Fruit fly (Drosophila melanogaster) whole organism, prepupa: Measurements from ENCODE around the gene vig.

Source experiments
- Blimp-1 ChIP-seq: fragments of 200-800 bp; sonication (Bioruptor generic); optimal IDR thresholded peaks from 3 replicates; lab custom pipeline; 2017; ENCODE audit warnings: missing biosample characterization, missing genetic modification characterization, mild to moderate bottlenecking, moderate library complexity, missing genetic modification reagents
- CG10631 ChIP-seq: fragments of 200-800 bp; sonication (Bioruptor generic); optimal IDR thresholded peaks from 2 replicates; lab custom pipeline; 2016; ENCODE audit warnings: missing biosample characterization, missing genetic modification characterization
- CG10669 ChIP-seq: fragments of 200-800 bp; sonication (Bioruptor generic); optimal IDR thresholded peaks from 3 replicates; lab custom pipeline; 2018; ENCODE audit warnings: missing biosample characterization, mild to moderate bottlenecking, missing genetic modification characterization, moderate library complexity
- CG11294 ChIP-seq: fragments of 200-800 bp; sonication (Bioruptor generic); IDR thresholded peaks from 2 replicates; pipeline ENCODE4 v1.3.6; 2022; ENCODE audit warnings: missing biosample characterization, missing genetic modification characterization
- CG11762 ChIP-seq: fragments of 200-800 bp; sonication (Bioruptor generic); optimal IDR thresholded peaks from 3 replicates; lab custom pipeline; 2016; ENCODE audit warnings: missing biosample characterization, missing genetic modification characterization; ENCODE audit not compliant: insufficient read depth
- CG1621 ChIP-seq: fragments of 200-800 bp; sonication (Bioruptor generic); optimal IDR thresholded peaks from 3 replicates; lab custom pipeline; 2018; ENCODE audit warnings: missing biosample characterization, mild to moderate bottlenecking, missing genetic modification characterization
- CG16779 ChIP-seq: fragments of 200-800 bp; sonication (Bioruptor generic); optimal IDR thresholded peaks from 3 replicates; lab custom pipeline; 2017; ENCODE audit warnings: missing biosample characterization, mild to moderate bottlenecking, missing genetic modification characterization
- CG3032 ChIP-seq: fragments of 200-800 bp; optimal IDR thresholded peaks from 2 replicates; lab custom pipeline; 2019; ENCODE audit warnings: missing biosample characterization, mild to moderate bottlenecking, missing genetic modification characterization, moderate library complexity
- CG31627 ChIP-seq: fragments of 200-800 bp; sonication (Bioruptor generic); optimal IDR thresholded peaks from 3 replicates; lab custom pipeline; 2016; ENCODE audit warnings: missing biosample characterization, missing genetic modification characterization
- CG32006 ChIP-seq: fragments of 200-800 bp; sonication (Bioruptor generic); optimal IDR thresholded peaks from 3 replicates; lab custom pipeline; 2017; ENCODE audit warnings: missing biosample characterization, mild to moderate bottlenecking, missing genetic modification characterization
- CG3919 ChIP-seq: fragments of 200-800 bp; sonication (Bioruptor generic); optimal IDR thresholded peaks from 3 replicates; lab custom pipeline; 2016; ENCODE audit warnings: missing biosample characterization, missing genetic modification characterization
- CG6276 ChIP-seq: fragments of 200-800 bp; sonication (Bioruptor generic); optimal IDR thresholded peaks from 2 replicates; lab custom pipeline; 2017; ENCODE audit warnings: missing biosample characterization, mild to moderate bottlenecking, missing genetic modification characterization
- CG6792 ChIP-seq: fragments of 200-800 bp; sonication (Bioruptor generic); optimal IDR thresholded peaks from 3 replicates; lab custom pipeline; 2016; ENCODE audit warnings: missing biosample characterization, missing genetic modification characterization
- CG7368 ChIP-seq: fragments of 200-800 bp; sonication (Bioruptor generic); optimal IDR thresholded peaks from 3 replicates; lab custom pipeline; 2016; ENCODE audit warnings: missing biosample characterization, missing genetic modification characterization
- CG8119 ChIP-seq: fragments of 200-800 bp; sonication (Bioruptor generic); IDR thresholded peaks from 3 replicates; pipeline ENCODE4 v1.3.6; 2022; ENCODE audit warnings: missing biosample characterization, missing genetic modification characterization
- CG8319 ChIP-seq: fragments of 200-800 bp; sonication (Bioruptor generic); optimal IDR thresholded peaks from 3 replicates; lab custom pipeline; 2016; ENCODE audit warnings: missing biosample characterization, missing genetic modification characterization
- CG8632 ChIP-seq: fragments of 200-800 bp; sonication (Bioruptor generic); optimal IDR thresholded peaks from 3 replicates; lab custom pipeline; 2016; ENCODE audit warnings: missing biosample characterization, missing genetic modification characterization
- CG9139 ChIP-seq: fragments of 200-800 bp; sonication (Bioruptor generic); optimal IDR thresholded peaks from 3 replicates; lab custom pipeline; 2017; ENCODE audit warnings: missing biosample characterization, mild to moderate bottlenecking, missing genetic modification characterization
- Eip75B ChIP-seq: fragments of 200-800 bp; sonication (Bioruptor generic); optimal IDR thresholded peaks from 3 replicates; lab custom pipeline; 2016; ENCODE audit warnings: missing biosample characterization, missing genetic modification characterization
- Eip78C ChIP-seq: fragments of 200-800 bp; sonication (Bioruptor generic); peaks from one replicate; lab custom pipeline; 2016; ENCODE audit warnings: missing biosample characterization, missing genetic modification characterization
- Hr38 ChIP-seq: sonication (Bioruptor generic); optimal IDR thresholded peaks from 2 replicates; lab custom pipeline; 2016; ENCODE audit warnings: missing biosample characterization, missing genetic modification characterization
- Hr4 ChIP-seq: fragments of 200-800 bp; sonication (Bioruptor generic); optimal IDR thresholded peaks from 3 replicates; lab custom pipeline; 2016; ENCODE audit warnings: missing biosample characterization, missing genetic modification characterization
- Met ChIP-seq: fragments of 200-800 bp; sonication (Bioruptor generic); optimal IDR thresholded peaks from 3 replicates; lab custom pipeline; 2016; ENCODE audit warnings: missing biosample characterization, missing genetic modification characterization
- OdsH ChIP-seq: fragments of 200-800 bp; sonication (Bioruptor generic); optimal IDR thresholded peaks from 3 replicates; lab custom pipeline; 2016; ENCODE audit warnings: missing biosample characterization, missing genetic modification characterization
- Sox14 ChIP-seq: fragments of 200-800 bp; sonication (Bioruptor generic); optimal IDR thresholded peaks from 3 replicates; lab custom pipeline; 2016; ENCODE audit warnings: missing biosample characterization, missing genetic modification characterization
- achi ChIP-seq: fragments of 200-800 bp; sonication (Bioruptor generic); optimal IDR thresholded peaks from 3 replicates; lab custom pipeline; 2016; ENCODE audit warnings: missing biosample characterization, missing genetic modification characterization
- acj6 ChIP-seq: fragments of 200-800 bp; sonication (Bioruptor generic); optimal IDR thresholded peaks from 3 replicates; lab custom pipeline; 2016; ENCODE audit warnings: missing biosample characterization, missing genetic modification characterization
- cyc ChIP-seq: fragments of 200-800 bp; sonication (Bioruptor generic); optimal IDR thresholded peaks from 3 replicates; lab custom pipeline; 2016; ENCODE audit warnings: missing biosample characterization, missing genetic modification characterization
- dsx ChIP-seq: fragments of 200-800 bp; optimal IDR thresholded peaks from 3 replicates; lab custom pipeline; 2019; ENCODE audit warnings: missing biosample characterization, mild to moderate bottlenecking, missing genetic modification characterization, moderate library complexity; ENCODE audit not compliant: poor library complexity, severe bottlenecking
- eg ChIP-seq: fragments of 200-800 bp; sonication (Bioruptor generic); IDR thresholded peaks from 3 replicates; pipeline ENCODE4 v1.3.6; 2022; ENCODE audit warnings: missing biosample characterization, missing genetic modification characterization
- fd85E ChIP-seq: fragments of 200-800 bp; sonication (Bioruptor generic); optimal IDR thresholded peaks from 3 replicates; lab custom pipeline; 2016; ENCODE audit warnings: missing biosample characterization, missing genetic modification characterization
- fkh ChIP-seq: fragments of 200-800 bp; sonication (Bioruptor generic); optimal IDR thresholded peaks from 3 replicates; lab custom pipeline; 2017; ENCODE audit warnings: missing biosample characterization, mild to moderate bottlenecking, missing genetic modification characterization, moderate library complexity
- lz ChIP-seq: fragments of 200-800 bp; sonication (Bioruptor generic); optimal IDR thresholded peaks from 3 replicates; lab custom pipeline; 2016; ENCODE audit warnings: missing biosample characterization, missing genetic modification characterization
- net ChIP-seq: fragments of 200-800 bp; sonication (Bioruptor generic); optimal IDR thresholded peaks from 3 replicates; lab custom pipeline; 2016; ENCODE audit warnings: missing biosample characterization, missing genetic modification characterization
- pdm3 ChIP-seq: fragments of 200-800 bp; sonication (Bioruptor generic); optimal IDR thresholded peaks from 3 replicates; lab custom pipeline; 2016; ENCODE audit warnings: missing biosample characterization, missing genetic modification characterization
- salr ChIP-seq, 2 experiments: fragments of 200-800 bp; sonication (Bioruptor generic); optimal IDR thresholded peaks; 3 replicates each; lab custom pipeline; 2016 to 2018; ENCODE audit warnings: missing biosample characterization in 2 of 2, missing genetic modification characterization in 2 of 2, mild to moderate bottlenecking in 1 of 2
- spab ChIP-seq: fragments of 200-800 bp; sonication (Bioruptor generic); optimal IDR thresholded peaks from 2 replicates; lab custom pipeline; 2017; ENCODE audit warnings: missing biosample characterization, mild to moderate bottlenecking, missing genetic modification characterization, missing genetic modification reagents
- ss ChIP-seq, 2 experiments: fragments of 200-800 bp; sonication (Bioruptor generic); optimal IDR thresholded peaks; 2 replicates in 1 of 2; 3 replicates in 1 of 2; lab custom pipeline; 2017 to 2018; ENCODE audit warnings: mild to moderate bottlenecking in 2 of 2, missing biosample characterization in 2 of 2, missing genetic modification characterization in 2 of 2, moderate library complexity in 1 of 2
- svp ChIP-seq: fragments of 200-800 bp; sonication (Bioruptor generic); peaks from one replicate; lab custom pipeline; 2016; ENCODE audit warnings: missing biosample characterization, missing genetic modification characterization
- topi ChIP-seq: fragments of 200-800 bp; sonication (Bioruptor generic); optimal IDR thresholded peaks from 3 replicates; lab custom pipeline; 2016; ENCODE audit warnings: missing biosample characterization, missing genetic modification characterization
- vri ChIP-seq: fragments of 200-800 bp; sonication (Bioruptor generic); optimal IDR thresholded peaks from 3 replicates; lab custom pipeline; 2016; ENCODE audit warnings: missing biosample characterization, mild to moderate bottlenecking, missing genetic modification characterization

Gene vig

DNA sequence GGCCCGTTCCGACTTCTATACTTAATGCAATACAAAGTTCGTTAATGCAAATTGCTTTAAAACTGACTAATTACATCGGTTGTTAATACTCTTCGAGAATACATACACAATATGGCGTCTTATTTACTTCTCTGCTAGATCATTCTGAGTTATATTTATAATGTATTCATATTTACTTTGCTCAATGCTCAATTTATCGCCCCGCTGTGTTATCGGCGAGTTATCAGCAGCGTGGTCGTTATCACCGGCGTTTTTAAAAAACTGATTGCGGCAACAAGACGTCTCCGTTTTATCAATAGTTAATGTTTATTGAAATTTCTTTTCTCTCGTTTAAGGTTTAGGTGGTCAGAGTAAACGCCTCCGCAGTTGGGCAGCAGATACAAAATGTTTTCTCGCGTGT lies 11.1 kb downstream of the vig start:
- TF ChIP-seq fd85E (no peak), Hr38 (GFP tag; lab: Kevin White, UChicago) (no peak)

DNA sequence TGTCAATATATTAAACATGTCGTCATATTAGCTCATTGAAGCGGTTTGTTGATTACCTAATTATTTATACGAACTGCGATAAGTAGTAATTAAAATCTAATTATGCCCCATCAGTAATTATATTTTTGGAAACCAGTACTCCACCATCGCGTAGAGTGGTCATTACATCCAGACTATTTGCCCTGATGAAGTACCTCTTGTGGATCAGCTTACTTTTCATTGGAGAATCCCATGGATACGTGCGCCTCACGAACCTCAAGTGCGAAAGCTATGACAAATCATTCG lies 12.1 kb downstream of the vig start, which contains the start of gene CG33679:
CG33679 (plus strand) TSS at position 186 of the 285 bp plus-strand sequence.
- TF ChIP-seq CG10631 (no peak), topi (GFP tag; lab: Kevin White, UChicago) (no peak), CG6792 (GFP tag; lab: Kevin White, UChicago) (no peak)

- TF ChIP-seq CG32006 (no peak), CG6276 (no peak), acj6 (GFP tag; lab: Kevin White, UChicago) (no peak), Sox14 (GFP tag; lab: Kevin White, UChicago) (no peak), Hr38 (GFP tag; lab: Kevin White, UChicago) (no peak), CG3032 (tag; lab: Kevin White, UChicago) (no peak), cyc (no peak), Met (GFP tag; lab: Kevin White, UChicago) (no peak), svp (peak; percentile 48), fkh (no peak), CG8119 (GFP tag; lab: Robert Waterston, UW) (0 out of 3 replicates have a peak, but pooled peaks have one; percentile 12), eg (GFP tag; lab: Robert Waterston, UW) (no peak; the same call in 2 of the 3 replicates), CG11294 (GFP tag; lab: Robert Waterston, UW) (no peak), ss (GFP tag; optimal IDR thresholded peaks at IDR 0.05; lab: Kevin White, UChicago) (no peak), dsx (no peak), CG16779 (no peak), vri (GFP tag; lab: Kevin White, UChicago) (no peak), Eip78C (GFP tag; lab: Kevin White, UChicago) (peak; percentile 31), pdm3 (GFP tag; lab: Kevin White, UChicago) (no peak), Eip75B (GFP tag; lab: Kevin White, UChicago) (peak; percentile 48), CG10669 (GFP tag; lab: Kevin White, UChicago) (no peak)
Observed at dm6 chr2L:15057225-15058117, 12.6 kb downstream of the vig start, which contains the start of gene ck. ck (minus strand) TSS chr2L:15057862.

DNA sequence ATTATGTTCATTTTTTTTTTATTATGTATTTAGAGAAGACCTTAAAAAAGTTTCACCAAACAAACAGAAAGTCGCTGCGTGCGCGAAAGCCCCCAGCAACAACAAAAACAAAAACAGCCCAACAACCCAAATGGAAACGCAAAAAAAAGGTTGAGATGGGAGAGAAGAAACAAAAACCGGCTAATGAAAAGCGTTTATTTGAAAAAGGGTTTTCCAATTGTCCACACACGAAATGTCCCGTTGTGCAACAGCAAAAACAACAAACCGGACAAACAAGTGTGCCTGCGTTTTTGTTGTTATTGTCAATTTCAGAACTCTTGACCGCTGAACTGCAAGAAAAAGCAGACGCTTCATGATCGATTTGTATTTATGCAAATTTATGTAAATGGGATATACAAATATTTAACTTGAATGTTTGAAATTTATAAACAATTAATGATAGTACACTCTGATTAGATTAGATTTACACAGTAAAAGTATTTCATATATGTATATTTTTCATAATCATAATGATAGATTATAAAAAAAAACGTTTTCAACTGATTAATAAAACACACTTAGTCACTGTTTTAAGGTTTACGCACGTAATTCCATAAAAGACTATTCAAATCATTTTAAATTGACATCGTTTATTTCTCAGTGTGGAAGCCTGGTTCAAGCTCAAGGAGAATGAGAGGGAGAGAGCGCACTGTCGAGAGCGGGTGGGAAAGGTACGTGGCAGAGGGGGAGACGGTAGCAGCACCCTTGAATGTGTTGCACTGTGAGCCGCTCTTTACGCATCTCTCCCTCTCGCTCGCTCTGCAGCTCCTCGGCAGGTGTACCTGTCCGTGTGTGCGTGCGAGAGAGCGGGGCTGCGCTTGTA lies 13.5 kb downstream of the vig start:
- TF ChIP-seq CG6276, result peak; percentile 86
- TF ChIP-seq CG8319 (GFP tag; lab: Kevin White, UChicago), result peak; percentile 76
- peak; percentile 90; the same call in 2 of the 3 replicates for TF ChIP-seq eg (GFP tag; lab: Robert Waterston, UW)
- peak; percentile 73 for TF ChIP-seq CG9139 (GFP tag; lab: Kevin White, UChicago)
- peak; percentile 81 for TF ChIP-seq CG6792 (GFP tag; lab: Kevin White, UChicago)
- peak; percentile 52 for TF ChIP-seq CG1621 (tag; lab: Kevin White, UChicago)
- TF ChIP-seq dsx, result peak; percentile 73
- TF ChIP-seq spab, result peak; percentile 86
- TF ChIP-seq CG10631, result peak; percentile 87
- peak; percentile 83 for TF ChIP-seq Hr4 (GFP tag; lab: Kevin White, UChicago)
- peak; percentile 85 for TF ChIP-seq CG7368 (GFP tag; lab: Kevin White, UChicago)
- TF ChIP-seq OdsH (GFP tag; lab: Kevin White, UChicago), result peak; percentile 87
- peak; percentile 91 for TF ChIP-seq achi (GFP tag; lab: Kevin White, UChicago)
- peak; percentile 78 for TF ChIP-seq pdm3 (GFP tag; lab: Kevin White, UChicago)
- TF ChIP-seq Blimp-1, result peak; percentile 76
- TF ChIP-seq CG8632, result peak; percentile 85
- TF ChIP-seq CG3919 (GFP tag; lab: Kevin White, UChicago), result peak; percentile 91
- peak; percentile 67 for TF ChIP-seq CG31627 (GFP tag; lab: Kevin White, UChicago)
- peak; percentile 28 to 92 for TF ChIP-seq salr (GFP tag; optimal IDR thresholded peaks at IDR 0.05; lab: Kevin White, UChicago)
- TF ChIP-seq svp, result peak; percentile 88
- TF ChIP-seq lz (GFP tag; lab: Kevin White, UChicago), result peak; percentile 74
- TF ChIP-seq net (GFP tag; lab: Kevin White, UChicago), result peak; percentile 86
- TF ChIP-seq CG3032 (tag; lab: Kevin White, UChicago), result peak; percentile 87
- TF ChIP-seq CG11762 (GFP tag; lab: Kevin White, UChicago), result peak; percentile 84
- TF ChIP-seq Hr38 (GFP tag; lab: Kevin White, UChicago), result no peak
- TF ChIP-seq Met (GFP tag; lab: Kevin White, UChicago), result peak; percentile 84
